Worm (Caenorhabditis elegans): ENCODE data around the gene ifa-1.

- TF ChIP-seq W03F9.2 (tag; optimal IDR thresholded peaks at IDR 0.05) = no peak
- no peak for TF ChIP-seq him-1 (tag; optimal IDR thresholded peaks at IDR 0.05)
Observed at ce11 chrX:11268970-11269369, 2.0 kb upstream of the ifa-1 start, which contains the start of gene C03A3.3.

Data from whole organism, L4/young adult.